Worm (Caenorhabditis elegans) whole organism, L4 larva: ENCODE data around the gene F48E8.3.

Experiments
- R02D3.7 ChIP-seq: fragments of 150-350 bp; sonication (generic microtip); optimal IDR thresholded peaks from 3 replicates; lab custom pipeline; 2014; ENCODE audit warnings: missing biosample characterization, missing genetic modification characterization
- ces-1 ChIP-seq: fragments of 150-350 bp; sonication (generic microtip); optimal IDR thresholded peaks from 4 replicates; lab custom pipeline; 2014; ENCODE audit warnings: missing biosample characterization, missing genetic modification reagents, missing genetic modification characterization
- dmd-8 ChIP-seq: fragments of 200-800 bp; sonication (Bioruptor generic); IDR thresholded peaks from 2 replicates; pipeline ENCODE4 v1.3.6; 2022; ENCODE audit warnings: missing genetic modification characterization, missing compliant biosample characterization
- egl-27 ChIP-seq: sonication (generic microtip); optimal IDR thresholded peaks from 3 replicates; lab custom pipeline; 2017; ENCODE audit warnings: missing biosample characterization, missing genetic modification reagents, missing genetic modification characterization
- fkh-10 ChIP-seq: fragments of 150-350 bp; optimal IDR thresholded peaks from 2 replicates; lab custom pipeline; 2014; ENCODE audit warnings: missing biosample characterization, missing genetic modification reagents, missing genetic modification characterization
- fos-1 ChIP-seq: fragments of 150-350 bp; optimal IDR thresholded peaks from 2 replicates; lab custom pipeline; 2014; ENCODE audit warnings: missing biosample characterization, missing genetic modification characterization
- lin-15B ChIP-seq: fragments of 150-350 bp; sonication (generic microtip); optimal IDR thresholded peaks from 3 replicates; lab custom pipeline; 2014; ENCODE audit warnings: missing biosample characterization, missing genetic modification characterization
- nhr-6 ChIP-seq: fragments of 150-350 bp; optimal IDR thresholded peaks from 2 replicates; lab custom pipeline; 2014; ENCODE audit warnings: missing biosample characterization, missing genetic modification characterization
- nhr-77 ChIP-seq: fragments of 150-350 bp; optimal IDR thresholded peaks from 2 replicates; lab custom pipeline; 2014; ENCODE audit warnings: missing biosample characterization, missing genetic modification characterization
- unc-130 ChIP-seq: sonication (generic microtip); optimal IDR thresholded peaks from 2 replicates; lab custom pipeline; 2016; ENCODE audit warnings: missing genetic modification reagents, missing genetic modification characterization, missing compliant biosample characterization

DNA sequence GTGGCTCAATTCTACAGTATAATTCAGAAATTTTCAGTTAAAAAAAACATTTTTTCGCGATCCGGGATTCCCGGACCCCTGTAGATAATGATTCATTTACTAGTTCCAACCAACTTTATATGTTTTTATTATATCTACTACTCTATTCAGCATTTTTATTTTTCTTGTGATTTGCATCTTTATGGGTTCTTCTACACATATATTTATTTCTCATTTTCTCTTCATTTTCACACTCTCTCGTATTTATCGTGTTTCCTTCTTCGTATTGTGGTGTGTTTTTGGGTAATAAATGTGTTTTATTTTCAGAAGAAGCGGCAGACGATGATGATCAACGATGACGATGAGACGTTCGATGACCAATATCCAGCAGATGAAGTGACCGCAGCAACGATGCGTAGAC lies 2.9 kb downstream of the F48E8.3 start, which contains the start of gene F48E8.2:
- TF ChIP-seq nhr-77, result no peak
- no peak for TF ChIP-seq lin-15B
- TF ChIP-seq fkh-10, result no peak
- TF ChIP-seq egl-27 (tag; lab: Kevin White, UChicago), result no peak
- no peak for TF ChIP-seq unc-130 (GFP tag; lab: Kevin White, UChicago)
- TF ChIP-seq dmd-8 (GFP tag; lab: Robert Waterston, UW), result no peak
- TF ChIP-seq ces-1 (GFP tag; lab: Kevin White, UChicago), result no peak
- TF ChIP-seq fos-1 (tag; lab: Kevin White, UChicago), result no peak
- TF ChIP-seq nhr-6 (tag; lab: Kevin White, UChicago), result no peak
- TF ChIP-seq R02D3.7 (tag; lab: Kevin White, UChicago), result no peak
